Worm (Caenorhabditis elegans): ENCODE data around the gene egl-19.

egl-19 gene

DNA sequence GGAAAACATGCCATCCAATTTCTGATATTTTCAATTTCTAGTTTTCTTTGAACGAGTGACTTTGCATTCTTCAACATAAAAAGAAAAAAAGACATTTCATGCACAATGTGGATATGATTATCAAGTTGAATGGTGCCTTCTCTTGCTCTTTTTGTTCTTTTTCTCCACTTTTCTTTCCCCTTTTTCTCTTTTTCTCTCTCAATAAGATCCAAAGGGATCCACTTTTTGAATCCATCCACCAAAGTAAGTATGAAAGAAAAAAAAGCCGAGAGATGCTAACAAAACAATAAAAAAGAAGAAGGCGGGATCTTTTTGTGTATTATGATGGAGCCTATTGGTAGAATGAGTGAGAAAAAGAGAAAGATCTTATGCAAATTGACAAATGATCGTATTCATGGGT, 1.9 kb downstream of the egl-19 start:
- TF ChIP-seq fkh-8 (tag; optimal IDR thresholded peaks at IDR 0.05) (no peak), hlh-4 (tag; optimal IDR thresholded peaks at IDR 0.05) (no peak), dpl-1 (GFP tag; optimal IDR thresholded peaks at IDR 0.05) (no peak), ztf-4 (tag; optimal IDR thresholded peaks at IDR 0.05) (no peak), aha-1 (tag; optimal IDR thresholded peaks at IDR 0.05) (no peak), tbx-2 (tag; optimal IDR thresholded peaks at IDR 0.05) (no peak), fos-1 (tag; optimal IDR thresholded peaks at IDR 0.05) (no peak), ces-1 (GFP tag; optimal IDR thresholded peaks at IDR 0.05) (no peak), unc-62 (GFP tag; optimal IDR thresholded peaks at IDR 0.05) (no peak), fkh-10 (GFP tag; optimal IDR thresholded peaks at IDR 0.05) (peak; percentile 20), lin-14 (GFP tag; optimal IDR thresholded peaks at IDR 0.05) (peak; percentile 32)

DNA sequence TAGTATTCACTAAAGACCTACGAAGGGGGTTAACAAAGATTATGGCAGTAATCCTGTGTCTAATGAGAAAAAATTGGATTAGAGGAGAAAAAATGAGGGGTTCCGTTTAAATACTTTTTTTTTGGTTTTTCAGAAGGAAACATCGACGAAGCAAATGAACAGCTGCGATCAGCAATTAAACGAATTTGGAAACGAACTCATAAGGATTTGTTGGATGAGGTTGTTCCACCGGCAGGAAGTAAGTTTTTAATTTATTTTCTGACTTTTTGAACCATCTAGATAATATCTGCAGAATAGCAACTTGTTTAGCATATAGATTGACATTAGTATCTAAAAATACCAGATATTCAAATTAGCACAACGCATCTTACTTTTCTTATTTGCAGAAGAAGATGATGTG, 8.2 kb downstream of the egl-19 start:
- no peak for TF ChIP-seq mdl-1 (tag; optimal IDR thresholded peaks at IDR 0.05)
- peak; percentile 36 for TF ChIP-seq dsc-1 (tag; optimal IDR thresholded peaks at IDR 0.05)

DNA sequence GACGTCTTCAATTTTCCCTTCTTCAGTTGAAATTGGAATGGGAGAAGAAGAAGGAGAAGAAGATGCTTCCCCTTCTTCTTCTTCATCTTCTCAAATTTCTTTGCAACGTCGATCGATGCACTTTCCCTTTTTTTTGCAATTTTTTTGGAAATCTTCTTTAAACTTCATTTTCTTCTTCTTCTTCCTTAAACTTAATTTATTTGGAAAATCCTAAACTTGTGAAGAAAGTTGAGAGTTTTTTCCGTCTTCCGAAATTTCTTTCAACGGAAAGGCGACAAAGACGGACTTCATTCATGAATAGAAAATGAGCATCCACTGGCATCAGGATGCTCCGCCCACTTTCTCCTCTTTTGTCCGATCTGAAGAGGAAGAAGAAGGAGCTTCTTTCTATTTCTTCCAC, 8.8 kb downstream of the egl-19 start:
- TF ChIP-seq alr-1 (tag; optimal IDR thresholded peaks at IDR 0.05; ENCODE audit: borderline replicate concordance) (no peak), lin-14 (GFP tag; optimal IDR thresholded peaks at IDR 0.05) (peak; percentile 75), fkh-10 (GFP tag; optimal IDR thresholded peaks at IDR 0.05) (peak; percentile 89), nhr-71 (tag; optimal IDR thresholded peaks at IDR 0.05) (no peak), tbx-2 (tag; optimal IDR thresholded peaks at IDR 0.05) (peak; percentile 7), nhr-90 (tag; optimal IDR thresholded peaks at IDR 0.05; ENCODE audit: poor library complexity) (no peak)

ce11 chrIV:7418818-7419217, 13.4 kb downstream of the egl-19 start, which contains the start of gene B0496.6:
TSS of gene B0496.6 (plus strand) at chrIV:7419118.
- TF ChIP-seq F16B12.6 (tag; optimal IDR thresholded peaks at IDR 0.05) (no peak), nhr-11 (tag; optimal IDR thresholded peaks at IDR 0.05) (no peak), pax-3 (tag; optimal IDR thresholded peaks at IDR 0.05) (no peak), blmp-1 (tag; optimal IDR thresholded peaks at IDR 0.05) (no peak), swsn-7 (tag; optimal IDR thresholded peaks at IDR 0.05) (no peak), lin-14 (GFP tag; optimal IDR thresholded peaks at IDR 0.05) (no peak), dpl-1 (GFP tag; optimal IDR thresholded peaks at IDR 0.05) (no peak), unc-62 (GFP tag; optimal IDR thresholded peaks at IDR 0.05) (no peak), ceh-63 (GFP tag; optimal IDR thresholded peaks at IDR 0.05) (no peak), elt-2 (tag; optimal IDR thresholded peaks at IDR 0.05) (no peak), ces-1 (GFP tag; optimal IDR thresholded peaks at IDR 0.05) (no peak), ztf-11 (tag; optimal IDR thresholded peaks at IDR 0.05) (no peak)

DNA sequence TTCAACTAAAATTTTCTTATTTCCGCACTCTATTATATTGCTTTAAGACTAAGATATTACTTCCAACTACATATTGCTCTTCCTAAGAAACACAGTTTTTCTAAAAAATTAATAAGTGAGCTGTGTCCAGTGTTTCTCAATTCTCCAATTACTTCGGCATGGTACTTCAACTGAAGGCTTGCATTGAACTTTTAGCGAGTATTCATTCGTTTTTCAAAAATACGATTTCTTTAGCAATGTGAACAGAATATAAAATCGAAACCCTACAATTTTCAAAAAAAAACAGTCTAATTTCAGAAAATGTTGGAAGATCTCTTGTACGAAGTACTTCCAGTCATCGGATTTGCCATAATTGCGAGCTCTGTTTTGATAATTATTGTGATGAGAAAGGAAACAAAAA, 15.5 kb downstream of the egl-19 start, which contains the start of gene srtx-1:
Gene srtx-1 (plus strand): TSS at position 301 of the 400 bp plus-strand sequence.
- TF ChIP-seq zag-1 (tag; optimal IDR thresholded peaks at IDR 0.05) (no peak), pag-3 (tag; optimal IDR thresholded peaks at IDR 0.05; ENCODE audit: borderline replicate concordance, insufficient read depth) (no peak), mab-9 (GFP tag; IDR thresholded peaks at IDR 0.05) (no peak), nhr-77 (tag; optimal IDR thresholded peaks at IDR 0.05) (no peak), egl-27 (tag; optimal IDR thresholded peaks at IDR 0.05) (no peak), F16B12.6 (tag; optimal IDR thresholded peaks at IDR 0.05) (no peak), isw-1 (GFP tag; IDR thresholded peaks at IDR 0.05) (no peak), tlp-1 (tag; optimal IDR thresholded peaks at IDR 0.05) (no peak)

- TF ChIP-seq F16B12.6 (tag; optimal IDR thresholded peaks at IDR 0.05) (no peak), blmp-1 (tag; optimal IDR thresholded peaks at IDR 0.05) (no peak), dpl-1 (GFP tag; optimal IDR thresholded peaks at IDR 0.05) (no peak), unc-130 (tag; optimal IDR thresholded peaks at IDR 0.05) (no peak), ceh-63 (GFP tag; optimal IDR thresholded peaks at IDR 0.05) (no peak), ceh-82 (tag; optimal IDR thresholded peaks at IDR 0.05) (no peak), nhr-12 (tag; optimal IDR thresholded peaks at IDR 0.05) (no peak), ces-1 (GFP tag; optimal IDR thresholded peaks at IDR 0.05) (no peak), lsy-2 (tag; optimal IDR thresholded peaks at IDR 0.05) (no peak), egl-27 (tag; optimal IDR thresholded peaks at IDR 0.05) (no peak), zag-1 (tag; optimal IDR thresholded peaks at IDR 0.05) (no peak), mep-1 (tag; optimal IDR thresholded peaks at IDR 0.05) (no peak), nhr-77 (tag; optimal IDR thresholded peaks at IDR 0.05) (no peak), hlh-4 (tag; optimal IDR thresholded peaks at IDR 0.05) (no peak), lin-14 (GFP tag; optimal IDR thresholded peaks at IDR 0.05) (no peak), alr-1 (tag; optimal IDR thresholded peaks at IDR 0.05; ENCODE audit: borderline replicate concordance) (no peak), nhr-19 (GFP tag; conservative IDR thresholded peaks at IDR 0.05) (no peak)
Observed at ce11 chrIV:7424198-7424597, 18.8 kb downstream of the egl-19 start, which contains the start of gene unc-82. TSS of gene unc-82 (plus strand) at chrIV:7424498.

Data from whole organism, L1 larva.